Worm (Caenorhabditis elegans): ENCODE measurements around the gene T23B5.4.

Gene T23B5.4

ce11 chrIV:12650597-12650996 lies 24.2 kb upstream of the T23B5.4 start:
- no peak for TF ChIP-seq efl-1 (optimal IDR thresholded peaks at IDR 0.05)
- TF ChIP-seq efl-1 (GFP tag; optimal IDR thresholded peaks at IDR 0.05 in 1 of 2): peak in 1 of 2 experiments; percentile 77
- no peak for TF ChIP-seq ztf-11 (tag; optimal IDR thresholded peaks at IDR 0.05)
- no peak for TF ChIP-seq unc-30 (tag; optimal IDR thresholded peaks at IDR 0.05)
- TF ChIP-seq dsc-1 (tag; optimal IDR thresholded peaks at IDR 0.05): no peak
- TF ChIP-seq fos-1 (tag; optimal IDR thresholded peaks at IDR 0.05): no peak

- TF ChIP-seq lin-13 (GFP tag; optimal IDR thresholded peaks at IDR 0.05): peak; percentile 24
- TF ChIP-seq ceh-90 (tag; optimal IDR thresholded peaks at IDR 0.05): no peak
- TF ChIP-seq egl-13 (tag; optimal IDR thresholded peaks at IDR 0.05): peak; percentile 42
- no peak for TF ChIP-seq mdl-1 (tag; optimal IDR thresholded peaks at IDR 0.05)
- TF ChIP-seq fkh-10 (GFP tag; optimal IDR thresholded peaks at IDR 0.05): peak; percentile 80
- TF ChIP-seq efl-1 (optimal IDR thresholded peaks at IDR 0.05): peak; percentile 60 to 64
- peak in 1 of 2 experiments; percentile 32 for TF ChIP-seq efl-1 (GFP tag; optimal IDR thresholded peaks at IDR 0.05 in 1 of 2)
- no peak for TF ChIP-seq lin-15B (tag; optimal IDR thresholded peaks at IDR 0.05)
- peak; percentile 31 for TF ChIP-seq xbp-1 (tag; optimal IDR thresholded peaks at IDR 0.05)
- no peak for TF ChIP-seq nhr-90 (tag; optimal IDR thresholded peaks at IDR 0.05; ENCODE audit: poor library complexity)
- peak; percentile 0 to 56 (median 1) for TF ChIP-seq ceh-82 (tag; optimal IDR thresholded peaks at IDR 0.05)
- no peak for TF ChIP-seq jun-1 (tag; optimal IDR thresholded peaks at IDR 0.05)
- no peak for TF ChIP-seq hpl-2 (GFP tag; optimal IDR thresholded peaks at IDR 0.05)
- TF ChIP-seq zag-1 (tag; optimal IDR thresholded peaks at IDR 0.05): peak; percentile 74
- no peak for TF ChIP-seq pqm-1 (tag; optimal IDR thresholded peaks at IDR 0.05)
- TF ChIP-seq snu-23 (GFP tag; optimal IDR thresholded peaks at IDR 0.05): peak; percentile 58
- TF ChIP-seq mep-1 (tag; optimal IDR thresholded peaks at IDR 0.05): peak; percentile 52
- no peak for TF ChIP-seq C34B4.2 (tag; optimal IDR thresholded peaks at IDR 0.05)
- TF ChIP-seq dsc-1 (tag; optimal IDR thresholded peaks at IDR 0.05): no peak
- TF ChIP-seq ces-1 (GFP tag; optimal IDR thresholded peaks at IDR 0.05): no peak
- TF ChIP-seq ztf-4 (tag; optimal IDR thresholded peaks at IDR 0.05): no peak
- no peak for TF ChIP-seq unc-62 (GFP tag; optimal IDR thresholded peaks at IDR 0.05)
- peak; percentile 37 for TF ChIP-seq isw-1 (GFP tag; IDR thresholded peaks at IDR 0.05)
- no peak for TF ChIP-seq sox-4 (tag; optimal IDR thresholded peaks at IDR 0.05)
- TF ChIP-seq fos-1 (tag; optimal IDR thresholded peaks at IDR 0.05): peak; percentile 31
- peak; percentile 57 for TF ChIP-seq swsn-7 (tag; optimal IDR thresholded peaks at IDR 0.05)
- TF ChIP-seq mef-2 (tag; optimal IDR thresholded peaks at IDR 0.05): peak; percentile 46
- peak; percentile 32 for TF ChIP-seq nhr-77 (tag; optimal IDR thresholded peaks at IDR 0.05)
- peak; percentile 71 for TF ChIP-seq fkh-8 (tag; optimal IDR thresholded peaks at IDR 0.05)
- TF ChIP-seq grh-1 (GFP tag; IDR thresholded peaks at IDR 0.05): no peak
- peak in 1 of 3 experiments; percentile 57 for TF ChIP-seq dpl-1 (GFP tag; optimal IDR thresholded peaks at IDR 0.05)
- peak; percentile 67 for TF ChIP-seq unc-86 (tag; optimal IDR thresholded peaks at IDR 0.05)
- TF ChIP-seq lsy-2 (tag; optimal IDR thresholded peaks at IDR 0.05): peak; percentile 51 to 74
- peak; percentile 67 for TF ChIP-seq nhr-71 (tag; optimal IDR thresholded peaks at IDR 0.05)
- TF ChIP-seq ets-5 (GFP tag; IDR thresholded peaks at IDR 0.05): no peak
- peak; percentile 0 for TF ChIP-seq irx-1 (tag; optimal IDR thresholded peaks at IDR 0.05)
- no peak for TF ChIP-seq mab-9 (GFP tag; IDR thresholded peaks at IDR 0.05)
- TF ChIP-seq lin-35 (GFP tag; optimal IDR thresholded peaks at IDR 0.05): peak in 1 of 2 experiments; percentile 47
- peak; percentile 42 for TF ChIP-seq tbx-2 (tag; optimal IDR thresholded peaks at IDR 0.05)
- TF ChIP-seq aly-2 (tag; optimal IDR thresholded peaks at IDR 0.05): peak; percentile 46
- no peak for TF ChIP-seq pag-3 (tag; optimal IDR thresholded peaks at IDR 0.05; ENCODE audit: borderline replicate concordance, insufficient read depth)
- TF ChIP-seq lin-14 (GFP tag; optimal IDR thresholded peaks at IDR 0.05): peak; percentile 95
- TF ChIP-seq nhr-47 (tag; optimal IDR thresholded peaks at IDR 0.05): peak; percentile 65
Measured at ce11 chrIV:12651570-12651969, 23.2 kb upstream of the T23B5.4 start.

Data from whole organism, L1 larva.